Worm (Caenorhabditis elegans): ENCODE results near the gene snt-3.

snt-3 gene

ce11 chrV:1370914-1371313 lies at the start of gene snt-3:
Gene snt-3, minus strand, starts transcription at chrV:1371014.
- TF ChIP-seq hnd-1 (tag; optimal IDR thresholded peaks at IDR 0.05), result no peak
- TF ChIP-seq hmbx-1 (tag; optimal IDR thresholded peaks at IDR 0.05), result no peak
- TF ChIP-seq B0310.2 (tag; optimal IDR thresholded peaks at IDR 0.05), result no peak
- no peak for TF ChIP-seq F13C5.2 (tag; optimal IDR thresholded peaks at IDR 0.05)
- no peak for TF ChIP-seq tra-4 (tag; optimal IDR thresholded peaks at IDR 0.05)
- TF ChIP-seq tbx-37 (GFP tag; conservative IDR thresholded peaks at IDR 0.05), result no peak

- TF ChIP-seq aly-1 (tag; optimal IDR thresholded peaks at IDR 0.05) (no peak), ceh-36 (tag; optimal IDR thresholded peaks at IDR 0.05) (peak; percentile 83)
These were observed 45.3 kb upstream of the snt-3 start for ce11 chrV:1416154-1416553.

- no peak for TF ChIP-seq ceh-36 (tag; optimal IDR thresholded peaks at IDR 0.05)
- TF ChIP-seq tbx-11 (GFP tag; IDR thresholded peaks at IDR 0.05), result no peak
- TF ChIP-seq ceh-13 (GFP tag; optimal IDR thresholded peaks at IDR 0.05), result no peak
- TF ChIP-seq ets-7 (tag; optimal IDR thresholded peaks at IDR 0.05), result no peak
- TF ChIP-seq sea-1 (GFP tag; conservative IDR thresholded peaks at IDR 0.05), result no peak
- no peak for TF ChIP-seq tra-4 (tag; optimal IDR thresholded peaks at IDR 0.05)
- no peak for TF ChIP-seq hmg-4 (GFP tag; optimal IDR thresholded peaks at IDR 0.05)
- no peak for TF ChIP-seq tbx-37 (GFP tag; conservative IDR thresholded peaks at IDR 0.05)
- TF ChIP-seq flt-1 (GFP tag; IDR thresholded peaks at IDR 0.05), result no peak
- no peak for TF ChIP-seq pes-1 (GFP tag; IDR thresholded peaks at IDR 0.05)
- TF ChIP-seq B0310.2 (tag; optimal IDR thresholded peaks at IDR 0.05), result no peak
- no peak for TF ChIP-seq aly-1 (tag; optimal IDR thresholded peaks at IDR 0.05)
- no peak for TF ChIP-seq scrt-1 (GFP tag; IDR thresholded peaks at IDR 0.05)
- no peak for TF ChIP-seq ama-1 (optimal IDR thresholded peaks at IDR 0.05)
- TF ChIP-seq hnd-1 (tag; optimal IDR thresholded peaks at IDR 0.05), result no peak
These were observed 44.0 kb upstream of the snt-3 start for ce11 chrV:1414615-1415433.

- TF ChIP-seq ceh-13 (GFP tag; optimal IDR thresholded peaks at IDR 0.05) (no peak), flt-1 (GFP tag; IDR thresholded peaks at IDR 0.05) (no peak), tbx-11 (GFP tag; IDR thresholded peaks at IDR 0.05) (no peak), B0310.2 (tag; optimal IDR thresholded peaks at IDR 0.05) (no peak), F13C5.2 (tag; optimal IDR thresholded peaks at IDR 0.05) (no peak), tra-4 (tag; optimal IDR thresholded peaks at IDR 0.05) (no peak), scrt-1 (GFP tag; IDR thresholded peaks at IDR 0.05) (no peak), ceh-36 (tag; optimal IDR thresholded peaks at IDR 0.05) (no peak), pes-1 (GFP tag; IDR thresholded peaks at IDR 0.05) (no peak), ets-7 (tag; optimal IDR thresholded peaks at IDR 0.05) (no peak), hnd-1 (tag; optimal IDR thresholded peaks at IDR 0.05) (no peak)
These were observed 40.6 kb upstream of the snt-3 start, which contains the start of gene snt-5 for ce11 chrV:1411459-1411858. Gene snt-5, minus strand, starts transcription at chrV:1411559.

- TF ChIP-seq flt-1 (GFP tag; IDR thresholded peaks at IDR 0.05) (no peak), B0310.2 (tag; optimal IDR thresholded peaks at IDR 0.05) (no peak), tra-4 (tag; optimal IDR thresholded peaks at IDR 0.05) (no peak), hmbx-1 (tag; optimal IDR thresholded peaks at IDR 0.05) (no peak)
These were observed 39.9 kb upstream of the snt-3 start for ce11 chrV:1410727-1411126.

ce11 chrV:1408116-1408515 lies 37.3 kb upstream of the snt-3 start:
- no peak for TF ChIP-seq flt-1 (GFP tag; IDR thresholded peaks at IDR 0.05)
- no peak for TF ChIP-seq hmg-4 (GFP tag; optimal IDR thresholded peaks at IDR 0.05)
- TF ChIP-seq F13C5.2 (tag; optimal IDR thresholded peaks at IDR 0.05), result no peak
- TF ChIP-seq tbx-37 (GFP tag; conservative IDR thresholded peaks at IDR 0.05), result no peak
- no peak for TF ChIP-seq ceh-36 (tag; optimal IDR thresholded peaks at IDR 0.05)
- no peak for TF ChIP-seq ceh-13 (GFP tag; optimal IDR thresholded peaks at IDR 0.05)
- TF ChIP-seq ama-1 (optimal IDR thresholded peaks at IDR 0.05), result no peak
- no peak for TF ChIP-seq aly-1 (tag; optimal IDR thresholded peaks at IDR 0.05)
- no peak for TF ChIP-seq tra-4 (tag; optimal IDR thresholded peaks at IDR 0.05)
- no peak for TF ChIP-seq ets-7 (tag; optimal IDR thresholded peaks at IDR 0.05)
- TF ChIP-seq hnd-1 (tag; optimal IDR thresholded peaks at IDR 0.05), result no peak
- no peak for TF ChIP-seq tbx-11 (GFP tag; IDR thresholded peaks at IDR 0.05)
- no peak for TF ChIP-seq scrt-1 (GFP tag; IDR thresholded peaks at IDR 0.05)

ce11 chrV:1392900-1393299 lies 22.1 kb upstream of the snt-3 start, which contains the start of gene Y75B7AR.1:
Gene Y75B7AR.1, minus strand, starts transcription at chrV:1393000.
- TF ChIP-seq ceh-13 (GFP tag; optimal IDR thresholded peaks at IDR 0.05) (no peak), ets-7 (tag; optimal IDR thresholded peaks at IDR 0.05) (no peak), ama-1 (optimal IDR thresholded peaks at IDR 0.05) (no peak), tbx-37 (GFP tag; conservative IDR thresholded peaks at IDR 0.05) (no peak), scrt-1 (GFP tag; IDR thresholded peaks at IDR 0.05) (no peak), F13C5.2 (tag; optimal IDR thresholded peaks at IDR 0.05) (no peak), hmbx-1 (tag; optimal IDR thresholded peaks at IDR 0.05) (no peak), hmg-4 (GFP tag; optimal IDR thresholded peaks at IDR 0.05) (no peak), flt-1 (GFP tag; IDR thresholded peaks at IDR 0.05) (no peak), tra-4 (tag; optimal IDR thresholded peaks at IDR 0.05) (no peak), sea-1 (GFP tag; conservative IDR thresholded peaks at IDR 0.05) (no peak), aly-1 (tag; optimal IDR thresholded peaks at IDR 0.05) (no peak), B0310.2 (tag; optimal IDR thresholded peaks at IDR 0.05) (no peak), hnd-1 (tag; optimal IDR thresholded peaks at IDR 0.05) (no peak), ceh-36 (tag; optimal IDR thresholded peaks at IDR 0.05) (no peak), pes-1 (GFP tag; IDR thresholded peaks at IDR 0.05) (no peak)

- no peak for TF ChIP-seq hmg-4 (GFP tag; optimal IDR thresholded peaks at IDR 0.05)
These were observed 19.6 kb upstream of the snt-3 start for ce11 chrV:1390415-1390814.
